Fruit fly (Drosophila melanogaster) whole organism, prepupa: ENCODE data around the gene Obp83g.

ENCODE experiments used
- Blimp-1 ChIP-seq: fragments of 200-800 bp; sonication (Bioruptor generic); optimal IDR thresholded peaks from 3 replicates; lab custom pipeline; 2017; ENCODE audit warnings: missing biosample characterization, missing genetic modification characterization, mild to moderate bottlenecking, moderate library complexity, missing genetic modification reagents
- CG10669 ChIP-seq: fragments of 200-800 bp; sonication (Bioruptor generic); optimal IDR thresholded peaks from 3 replicates; lab custom pipeline; 2018; ENCODE audit warnings: missing biosample characterization, mild to moderate bottlenecking, missing genetic modification characterization, moderate library complexity
- CG11294 ChIP-seq: fragments of 200-800 bp; sonication (Bioruptor generic); IDR thresholded peaks from 2 replicates; pipeline ENCODE4 v1.3.6; 2022; ENCODE audit warnings: missing biosample characterization, missing genetic modification characterization
- CG11762 ChIP-seq: fragments of 200-800 bp; sonication (Bioruptor generic); optimal IDR thresholded peaks from 3 replicates; lab custom pipeline; 2016; ENCODE audit warnings: missing biosample characterization, missing genetic modification characterization; ENCODE audit not compliant: insufficient read depth
- CG11902 ChIP-seq: fragments of 200-800 bp; sonication (Bioruptor generic); optimal IDR thresholded peaks from 3 replicates; lab custom pipeline; 2016; ENCODE audit warnings: missing biosample characterization, missing genetic modification characterization
- CG15336 ChIP-seq: fragments of 200-800 bp; sonication (Bioruptor generic); IDR thresholded peaks from 2 replicates; pipeline ENCODE4 v1.3.6; 2022; ENCODE audit warnings: missing biosample characterization, missing genetic modification characterization
- CG1621 ChIP-seq: fragments of 200-800 bp; sonication (Bioruptor generic); optimal IDR thresholded peaks from 3 replicates; lab custom pipeline; 2018; ENCODE audit warnings: missing biosample characterization, mild to moderate bottlenecking, missing genetic modification characterization
- CG16779 ChIP-seq: fragments of 200-800 bp; sonication (Bioruptor generic); optimal IDR thresholded peaks from 3 replicates; lab custom pipeline; 2017; ENCODE audit warnings: missing biosample characterization, mild to moderate bottlenecking, missing genetic modification characterization
- CG31627 ChIP-seq: fragments of 200-800 bp; sonication (Bioruptor generic); optimal IDR thresholded peaks from 3 replicates; lab custom pipeline; 2016; ENCODE audit warnings: missing biosample characterization, missing genetic modification characterization
- CG32006 ChIP-seq: fragments of 200-800 bp; sonication (Bioruptor generic); optimal IDR thresholded peaks from 3 replicates; lab custom pipeline; 2017; ENCODE audit warnings: missing biosample characterization, mild to moderate bottlenecking, missing genetic modification characterization
- CG34406 ChIP-seq: fragments of 200-800 bp; sonication (Bioruptor generic); optimal IDR thresholded peaks from 3 replicates; lab custom pipeline; 2016; ENCODE audit warnings: missing biosample characterization, missing genetic modification characterization
- CG3919 ChIP-seq: fragments of 200-800 bp; sonication (Bioruptor generic); optimal IDR thresholded peaks from 3 replicates; lab custom pipeline; 2016; ENCODE audit warnings: missing biosample characterization, missing genetic modification characterization
- CG4318 ChIP-seq: fragments of 200-800 bp; sonication (Bioruptor generic); optimal IDR thresholded peaks from 3 replicates; lab custom pipeline; 2017; ENCODE audit warnings: missing biosample characterization, mild to moderate bottlenecking, missing genetic modification characterization
- CG6163 ChIP-seq: fragments of 200-800 bp; sonication (Bioruptor generic); IDR thresholded peaks from 3 replicates; pipeline ENCODE4 v1.3.6; 2022; ENCODE audit warnings: missing biosample characterization, missing genetic modification characterization
- CG6276 ChIP-seq: fragments of 200-800 bp; sonication (Bioruptor generic); optimal IDR thresholded peaks from 2 replicates; lab custom pipeline; 2017; ENCODE audit warnings: missing biosample characterization, mild to moderate bottlenecking, missing genetic modification characterization
- CG6808 ChIP-seq: fragments of 200-800 bp; sonication (Bioruptor generic); optimal IDR thresholded peaks from 3 replicates; lab custom pipeline; 2017; ENCODE audit warnings: missing biosample characterization, missing genetic modification characterization, mild to moderate bottlenecking, moderate library complexity, missing genetic modification reagents
- CG6854 ChIP-seq: fragments of 200-800 bp; sonication (Bioruptor generic); optimal IDR thresholded peaks from 2 replicates; lab custom pipeline; 2017; ENCODE audit warnings: missing biosample characterization, mild to moderate bottlenecking, missing genetic modification characterization
- CG7368 ChIP-seq: fragments of 200-800 bp; sonication (Bioruptor generic); optimal IDR thresholded peaks from 3 replicates; lab custom pipeline; 2016; ENCODE audit warnings: missing biosample characterization, missing genetic modification characterization
- CG8119 ChIP-seq: fragments of 200-800 bp; sonication (Bioruptor generic); IDR thresholded peaks from 3 replicates; pipeline ENCODE4 v1.3.6; 2022; ENCODE audit warnings: missing biosample characterization, missing genetic modification characterization
- CG8319 ChIP-seq: fragments of 200-800 bp; sonication (Bioruptor generic); optimal IDR thresholded peaks from 3 replicates; lab custom pipeline; 2016; ENCODE audit warnings: missing biosample characterization, missing genetic modification characterization
- CG9139 ChIP-seq: fragments of 200-800 bp; sonication (Bioruptor generic); optimal IDR thresholded peaks from 3 replicates; lab custom pipeline; 2017; ENCODE audit warnings: missing biosample characterization, mild to moderate bottlenecking, missing genetic modification characterization
- Eip78C ChIP-seq: fragments of 200-800 bp; sonication (Bioruptor generic); peaks from one replicate; lab custom pipeline; 2016; ENCODE audit warnings: missing biosample characterization, missing genetic modification characterization
- Eip93F ChIP-seq: fragments of 200-800 bp; sonication (Bioruptor generic); optimal IDR thresholded peaks from 2 replicates; lab custom pipeline; 2016; ENCODE audit warnings: missing biosample characterization, mild to moderate bottlenecking, missing genetic modification characterization
- Ets21C ChIP-seq: fragments of 200-800 bp; sonication (Bioruptor generic); optimal IDR thresholded peaks from 3 replicates; lab custom pipeline; 2016; ENCODE audit warnings: missing biosample characterization, missing genetic modification characterization
- Ets96B ChIP-seq: fragments of 200-800 bp; optimal IDR thresholded peaks from 2 replicates; lab custom pipeline; 2019; ENCODE audit warnings: missing biosample characterization, mild to moderate bottlenecking, missing genetic modification characterization, moderate library complexity
- Gug ChIP-seq: fragments of 200-800 bp; sonication (Bioruptor generic); IDR thresholded peaks from 2 replicates; pipeline ENCODE4 v1.3.6; 2022; ENCODE audit warnings: missing biosample characterization, missing genetic modification characterization
- Hr38 ChIP-seq: sonication (Bioruptor generic); optimal IDR thresholded peaks from 2 replicates; lab custom pipeline; 2016; ENCODE audit warnings: missing biosample characterization, missing genetic modification characterization
- Hr39 ChIP-seq: fragments of 200-800 bp; sonication (Bioruptor generic); optimal IDR thresholded peaks from 2 replicates; lab custom pipeline; 2016; ENCODE audit warnings: missing biosample characterization, missing genetic modification characterization
- Hr4 ChIP-seq: fragments of 200-800 bp; sonication (Bioruptor generic); optimal IDR thresholded peaks from 3 replicates; lab custom pipeline; 2016; ENCODE audit warnings: missing biosample characterization, missing genetic modification characterization
- Lpt ChIP-seq: fragments of 200-800 bp; sonication (Bioruptor generic); optimal IDR thresholded peaks from 3 replicates; lab custom pipeline; 2016; ENCODE audit warnings: missing biosample characterization, missing genetic modification characterization
- OdsH ChIP-seq: fragments of 200-800 bp; sonication (Bioruptor generic); optimal IDR thresholded peaks from 3 replicates; lab custom pipeline; 2016; ENCODE audit warnings: missing biosample characterization, missing genetic modification characterization
- Smox ChIP-seq: fragments of 200-800 bp; sonication (Bioruptor generic); optimal IDR thresholded peaks from 3 replicates; lab custom pipeline; 2016; ENCODE audit warnings: missing biosample characterization, missing genetic modification characterization
- Sox102F ChIP-seq: fragments of 200-800 bp; sonication (Bioruptor generic); optimal IDR thresholded peaks from 2 replicates; lab custom pipeline; 2016; ENCODE audit warnings: missing biosample characterization, mild to moderate bottlenecking, missing genetic modification characterization
- Sox14 ChIP-seq: fragments of 200-800 bp; sonication (Bioruptor generic); optimal IDR thresholded peaks from 3 replicates; lab custom pipeline; 2016; ENCODE audit warnings: missing biosample characterization, missing genetic modification characterization
- Sox15 ChIP-seq: fragments of 200-800 bp; sonication (Bioruptor generic); optimal IDR thresholded peaks from 3 replicates; lab custom pipeline; 2016; ENCODE audit warnings: missing biosample characterization, missing genetic modification characterization
- achi ChIP-seq: fragments of 200-800 bp; sonication (Bioruptor generic); optimal IDR thresholded peaks from 3 replicates; lab custom pipeline; 2016; ENCODE audit warnings: missing biosample characterization, missing genetic modification characterization
- acj6 ChIP-seq: fragments of 200-800 bp; sonication (Bioruptor generic); optimal IDR thresholded peaks from 3 replicates; lab custom pipeline; 2016; ENCODE audit warnings: missing biosample characterization, missing genetic modification characterization
- cyc ChIP-seq: fragments of 200-800 bp; sonication (Bioruptor generic); optimal IDR thresholded peaks from 3 replicates; lab custom pipeline; 2016; ENCODE audit warnings: missing biosample characterization, missing genetic modification characterization
- dsx ChIP-seq: fragments of 200-800 bp; optimal IDR thresholded peaks from 3 replicates; lab custom pipeline; 2019; ENCODE audit warnings: missing biosample characterization, mild to moderate bottlenecking, missing genetic modification characterization, moderate library complexity; ENCODE audit not compliant: poor library complexity, severe bottlenecking
- eg ChIP-seq: fragments of 200-800 bp; sonication (Bioruptor generic); IDR thresholded peaks from 3 replicates; pipeline ENCODE4 v1.3.6; 2022; ENCODE audit warnings: missing biosample characterization, missing genetic modification characterization
- fd59A ChIP-seq: fragments of 200-800 bp; sonication (Bioruptor generic); optimal IDR thresholded peaks from 2 replicates; lab custom pipeline; 2017; ENCODE audit warnings: missing biosample characterization, mild to moderate bottlenecking, missing genetic modification characterization, missing genetic modification reagents
- fd85E ChIP-seq: fragments of 200-800 bp; sonication (Bioruptor generic); optimal IDR thresholded peaks from 3 replicates; lab custom pipeline; 2016; ENCODE audit warnings: missing biosample characterization, missing genetic modification characterization
- lz ChIP-seq: fragments of 200-800 bp; sonication (Bioruptor generic); optimal IDR thresholded peaks from 3 replicates; lab custom pipeline; 2016; ENCODE audit warnings: missing biosample characterization, missing genetic modification characterization
- net ChIP-seq: fragments of 200-800 bp; sonication (Bioruptor generic); optimal IDR thresholded peaks from 3 replicates; lab custom pipeline; 2016; ENCODE audit warnings: missing biosample characterization, missing genetic modification characterization
- pdm3 ChIP-seq: fragments of 200-800 bp; sonication (Bioruptor generic); optimal IDR thresholded peaks from 3 replicates; lab custom pipeline; 2016; ENCODE audit warnings: missing biosample characterization, missing genetic modification characterization
- salr ChIP-seq, 2 experiments: fragments of 200-800 bp; sonication (Bioruptor generic); optimal IDR thresholded peaks; 3 replicates each; lab custom pipeline; 2016 to 2018; ENCODE audit warnings: missing biosample characterization in 2 of 2, missing genetic modification characterization in 2 of 2, mild to moderate bottlenecking in 1 of 2
- ss ChIP-seq, 2 experiments: fragments of 200-800 bp; sonication (Bioruptor generic); optimal IDR thresholded peaks; 2 replicates in 1 of 2; 3 replicates in 1 of 2; lab custom pipeline; 2017 to 2018; ENCODE audit warnings: mild to moderate bottlenecking in 2 of 2, missing biosample characterization in 2 of 2, missing genetic modification characterization in 2 of 2, moderate library complexity in 1 of 2
- svp ChIP-seq: fragments of 200-800 bp; sonication (Bioruptor generic); peaks from one replicate; lab custom pipeline; 2016; ENCODE audit warnings: missing biosample characterization, missing genetic modification characterization
- topi ChIP-seq: fragments of 200-800 bp; sonication (Bioruptor generic); optimal IDR thresholded peaks from 3 replicates; lab custom pipeline; 2016; ENCODE audit warnings: missing biosample characterization, missing genetic modification characterization
- vri ChIP-seq: fragments of 200-800 bp; sonication (Bioruptor generic); optimal IDR thresholded peaks from 3 replicates; lab custom pipeline; 2016; ENCODE audit warnings: missing biosample characterization, mild to moderate bottlenecking, missing genetic modification characterization

Obp83g gene

dm6 chr3R:6112252-6112995, at the start of gene Obp83g:
TSS of gene Obp83g (minus strand) at chr3R:6112302.
- TF ChIP-seq Sox14 = peak; percentile 85
- peak; percentile 8 to 58 for TF ChIP-seq salr (GFP tag; optimal IDR thresholded peaks at IDR 0.05; lab: Kevin White, UChicago)
- peak; percentile 80 for TF ChIP-seq achi
- TF ChIP-seq fd59A (GFP tag; lab: Kevin White, UChicago) = peak; percentile 79
- TF ChIP-seq CG3919 = peak; percentile 72
- TF ChIP-seq CG9139 (GFP tag; lab: Kevin White, UChicago) = peak; percentile 63
- peak; percentile 83 for TF ChIP-seq CG8119 (GFP tag; lab: Robert Waterston, UW)
- peak; percentile 78 for TF ChIP-seq CG15336
- TF ChIP-seq svp = peak; percentile 93
- TF ChIP-seq topi (GFP tag; lab: Kevin White, UChicago) = peak; percentile 72
- TF ChIP-seq Blimp-1 (GFP tag; lab: Kevin White, UChicago) = peak; percentile 42
- TF ChIP-seq CG10669 (GFP tag; lab: Kevin White, UChicago) = peak; percentile 74
- TF ChIP-seq vri (GFP tag; lab: Kevin White, UChicago) = peak; percentile 92
- TF ChIP-seq CG31627 (GFP tag; lab: Kevin White, UChicago) = peak; percentile 69
- no peak for TF ChIP-seq Hr38 (GFP tag; lab: Kevin White, UChicago)
- no peak for TF ChIP-seq Eip93F (GFP tag; lab: Kevin White, UChicago)
- peak; percentile 72 for TF ChIP-seq Lpt (GFP tag; lab: Kevin White, UChicago)
- TF ChIP-seq ss (GFP tag; optimal IDR thresholded peaks at IDR 0.05; lab: Kevin White, UChicago) = peak; percentile 69 to 80
- TF ChIP-seq dsx (GFP tag; lab: Kevin White, UChicago) = peak; percentile 71
- TF ChIP-seq net = peak; percentile 76
- TF ChIP-seq Smox = peak; percentile 69
- TF ChIP-seq CG7368 (GFP tag; lab: Kevin White, UChicago) = peak; percentile 66
- peak; percentile 5 for TF ChIP-seq CG6854 (GFP tag; lab: Kevin White, UChicago)
- peak; percentile 69 for TF ChIP-seq Sox15
- peak; percentile 69 for TF ChIP-seq Hr39 (GFP tag; lab: Kevin White, UChicago)
- no peak for TF ChIP-seq fd85E (GFP tag; lab: Kevin White, UChicago)
- TF ChIP-seq CG6163 (GFP tag; lab: Robert Waterston, UW) = peak; percentile 48; the same call in 2 of the 3 replicates
- no peak for TF ChIP-seq CG11294
- TF ChIP-seq CG1621 (tag; lab: Kevin White, UChicago) = peak; percentile 37
- peak; percentile 94 for TF ChIP-seq Eip78C (GFP tag; lab: Kevin White, UChicago)
- TF ChIP-seq Gug = peak; percentile 61
- peak; percentile 81 for TF ChIP-seq lz (GFP tag; lab: Kevin White, UChicago)
- peak; percentile 84 for TF ChIP-seq CG6808 (GFP tag; lab: Kevin White, UChicago)
- TF ChIP-seq CG34406 = peak; percentile 81
- peak; percentile 71 for TF ChIP-seq CG4318
- peak; percentile 79 for TF ChIP-seq pdm3 (GFP tag; lab: Kevin White, UChicago)
- peak; percentile 65 for TF ChIP-seq cyc (GFP tag; lab: Kevin White, UChicago)
- TF ChIP-seq Ets96B (tag; lab: Kevin White, UChicago) = peak; percentile 77
- TF ChIP-seq CG6276 (GFP tag; lab: Kevin White, UChicago) = peak; percentile 77
- TF ChIP-seq CG11902 (GFP tag; lab: Kevin White, UChicago) = peak; percentile 71
- TF ChIP-seq Sox102F (GFP tag; lab: Kevin White, UChicago) = peak; percentile 78
- TF ChIP-seq eg (GFP tag; lab: Robert Waterston, UW) = peak; percentile 58; the same call in 2 of the 3 replicates
- peak; percentile 78 for TF ChIP-seq acj6
- TF ChIP-seq CG11762 = peak; percentile 64
- TF ChIP-seq CG32006 (GFP tag; lab: Kevin White, UChicago) = peak; percentile 83
- peak; percentile 75 for TF ChIP-seq OdsH (GFP tag; lab: Kevin White, UChicago)
- TF ChIP-seq Ets21C (GFP tag; lab: Kevin White, UChicago) = peak; percentile 69
- peak; percentile 46 for TF ChIP-seq CG16779
- peak; percentile 62 for TF ChIP-seq CG8319 (GFP tag; lab: Kevin White, UChicago)
- TF ChIP-seq Hr4 (GFP tag; lab: Kevin White, UChicago) = peak; percentile 81
